Worm (Caenorhabditis elegans): ENCODE measurements around the gene elmd-1.

ce11 chrIII:3400444-3400843 is 10.7 kb downstream of the elmd-1 start:
- TF ChIP-seq fkh-10 (GFP tag; optimal IDR thresholded peaks at IDR 0.05) = no peak
- no peak for TF ChIP-seq F13H6.1 (tag; optimal IDR thresholded peaks at IDR 0.05)
- no peak for TF ChIP-seq K02D7.2 (tag; optimal IDR thresholded peaks at IDR 0.05)
- TF ChIP-seq zip-5 (tag; optimal IDR thresholded peaks at IDR 0.05) = no peak
- no peak for TF ChIP-seq rnt-1 (tag; optimal IDR thresholded peaks at IDR 0.05)
- no peak for TF ChIP-seq nhr-11 (tag; optimal IDR thresholded peaks at IDR 0.05)

Measured in whole organism, late embryonic.